Fruit fly (Drosophila melanogaster) whole organism, embryonic: ENCODE results near the gene CG6443.

Experiments used
- CG10366 ChIP-seq: fragments of 200-800 bp; sonication (Bioruptor generic); IDR thresholded peaks from 2 replicates; pipeline ENCODE4 v1.3.6; 2022; ENCODE audit warnings: missing biosample characterization, missing genetic modification characterization
- CG10543 ChIP-seq: fragments of 200-800 bp; sonication (Bioruptor generic); optimal IDR thresholded peaks from 3 replicates; lab custom pipeline; 2017; ENCODE audit warnings: missing biosample characterization, mild to moderate bottlenecking, missing genetic modification characterization, moderate library complexity
- CG11696 ChIP-seq: fragments of 200-800 bp; sonication (Bioruptor generic); IDR thresholded peaks from 2 replicates; pipeline ENCODE4 v1.3.6; 2022; ENCODE audit warnings: missing biosample characterization, missing genetic modification characterization
- CG1233 ChIP-seq: fragments of 200-800 bp; sonication (Bioruptor generic); optimal IDR thresholded peaks from 4 replicates; lab custom pipeline; 2018; ENCODE audit warnings: missing biosample characterization, mild to moderate bottlenecking, missing genetic modification characterization
- CG12769 ChIP-seq: fragments of 200-800 bp; sonication (Bioruptor generic); optimal IDR thresholded peaks from 2 replicates; lab custom pipeline; 2019; ENCODE audit warnings: missing biosample characterization, mild to moderate bottlenecking, missing genetic modification characterization, moderate library complexity
- CG2129 ChIP-seq: fragments of 200-800 bp; sonication (Bioruptor generic); IDR thresholded peaks from 2 replicates; pipeline ENCODE4 v1.3.6; 2022; ENCODE audit warnings: missing biosample characterization, missing genetic modification characterization; ENCODE audit not compliant: partially characterized antibody
- CG34376 ChIP-seq: fragments of 200-800 bp; sonication (Bioruptor generic); optimal IDR thresholded peaks from 2 replicates; lab custom pipeline; 2018; ENCODE audit warnings: missing biosample characterization, mild to moderate bottlenecking, missing genetic modification characterization
- CG4617 ChIP-seq: fragments of 200-800 bp; sonication (Bioruptor generic); optimal IDR thresholded peaks from 3 replicates; lab custom pipeline; 2016; ENCODE audit warnings: missing biosample characterization, missing genetic modification characterization, borderline replicate concordance
- CG4707 ChIP-seq: fragments of 200-800 bp; sonication (Bioruptor generic); optimal IDR thresholded peaks from 2 replicates; lab custom pipeline; 2018; ENCODE audit warnings: missing biosample characterization, mild to moderate bottlenecking, missing genetic modification characterization, moderate library complexity
- CG4854 ChIP-seq: fragments of 200-800 bp; sonication (Bioruptor generic); optimal IDR thresholded peaks from 2 replicates; lab custom pipeline; 2016; ENCODE audit warnings: missing biosample characterization, missing genetic modification characterization, inconsistent platforms
- CG6813 ChIP-seq: fragments of 200-800 bp; sonication (Bioruptor generic); optimal IDR thresholded peaks from 2 replicates; lab custom pipeline; 2017; ENCODE audit warnings: missing biosample characterization, missing genetic modification characterization, mild to moderate bottlenecking, moderate library complexity, missing genetic modification reagents
- CG9817 ChIP-seq: fragments of 200-800 bp; sonication (Bioruptor generic); optimal IDR thresholded peaks from 2 replicates; lab custom pipeline; 2018; ENCODE audit warnings: missing biosample characterization, mild to moderate bottlenecking, missing genetic modification characterization, moderate library complexity
- Camta ChIP-seq: fragments of 200-800 bp; sonication (Bioruptor generic); optimal IDR thresholded peaks from 2 replicates; lab custom pipeline; 2016; ENCODE audit warnings: missing biosample characterization, missing genetic modification characterization
- Fer1 ChIP-seq: fragments of 200-800 bp; sonication (Bioruptor generic); optimal IDR thresholded peaks from 2 replicates; lab custom pipeline; 2017; ENCODE audit warnings: missing biosample characterization, mild to moderate bottlenecking, missing genetic modification characterization
- H2.0 ChIP-seq: fragments of 200-800 bp; sonication (Bioruptor generic); IDR thresholded peaks from 2 replicates; pipeline ENCODE4 v1.3.6; 2022; ENCODE audit warnings: missing biosample characterization, missing genetic modification characterization
- Lim3 ChIP-seq: fragments of 200-800 bp; sonication (Bioruptor generic); IDR thresholded peaks from 2 replicates; pipeline ENCODE4 v1.3.6; 2022; ENCODE audit warnings: missing biosample characterization, missing genetic modification characterization
- Med ChIP-seq: fragments of 200-800 bp; sonication (Bioruptor generic); peaks from one replicate; lab custom pipeline; 2016; ENCODE audit warnings: missing biosample characterization, missing genetic modification characterization, mild to moderate bottlenecking, inconsistent platforms, moderate library complexity
- Pdp1 ChIP-seq, 2 experiments: fragments of 200-800 bp; sonication (Bioruptor generic); optimal IDR thresholded peaks; 3 replicates each; lab custom pipeline; 2016; ENCODE audit warnings: missing biosample characterization in 2 of 2, missing genetic modification characterization in 2 of 2, mild to moderate bottlenecking in 1 of 2, moderate library complexity in 1 of 2
- ase ChIP-seq: fragments of 200-800 bp; sonication (Bioruptor generic); IDR thresholded peaks from 3 replicates; pipeline ENCODE4 v1.3.6; 2022; ENCODE audit warnings: missing biosample characterization, missing genetic modification characterization
- ash1 ChIP-seq: fragments of 200-800 bp; sonication (Bioruptor generic); optimal IDR thresholded peaks from 2 replicates; lab custom pipeline; 2018; ENCODE audit warnings: missing biosample characterization, mild to moderate bottlenecking, missing genetic modification characterization
- caup ChIP-seq: fragments of 200-800 bp; sonication (Bioruptor generic); optimal IDR thresholded peaks from 3 replicates; lab custom pipeline; 2017; ENCODE audit warnings: missing biosample characterization, mild to moderate bottlenecking, missing genetic modification characterization, moderate library complexity; ENCODE audit not compliant: severe bottlenecking
- chif ChIP-seq, 2 experiments: fragments of 200-800 bp; sonication (Bioruptor generic); optimal IDR thresholded peaks; 3 replicates each; lab custom pipeline; 2016; ENCODE audit warnings: missing biosample characterization in 2 of 2, missing genetic modification characterization in 2 of 2
- chinmo ChIP-seq: fragments of 200-800 bp; sonication (Bioruptor generic); IDR thresholded peaks from 4 replicates; pipeline ENCODE4 v1.3.6; 2022; ENCODE audit warnings: missing biosample characterization, missing genetic modification characterization; ENCODE audit not compliant: partially characterized antibody
- jing ChIP-seq: fragments of 200-800 bp; sonication (Bioruptor generic); optimal IDR thresholded peaks from 2 replicates; lab custom pipeline; 2018; ENCODE audit warnings: missing biosample characterization, mild to moderate bottlenecking, missing genetic modification characterization
- mirr ChIP-seq: fragments of 200-800 bp; sonication (Bioruptor generic); optimal IDR thresholded peaks from 3 replicates; lab custom pipeline; 2018; ENCODE audit warnings: missing biosample characterization, mild to moderate bottlenecking, missing genetic modification characterization
- oc ChIP-seq: fragments of 200-800 bp; sonication (Bioruptor generic); optimal IDR thresholded peaks from 2 replicates; lab custom pipeline; 2018; ENCODE audit warnings: missing biosample characterization, mild to moderate bottlenecking, missing genetic modification characterization, moderate library complexity
- pan ChIP-seq, 4 experiments: fragments of >200 bp in 3 of 4; fragments of 200-800 bp in 1 of 4; sonication (Bioruptor generic) in 1 of 4; optimal IDR thresholded peaks in 3 of 4; IDR thresholded peaks in 1 of 4; 2 replicates each; pipeline versions ENCODE4 v1.3.6 to Lab custom; 2017 to 2022; ENCODE audit warnings: missing biosample characterization in 2 of 4, missing genetic modification characterization in 2 of 4, mixed read lengths in 1 of 4
- pfk ChIP-seq: fragments of 200-800 bp; sonication (Bioruptor generic); optimal IDR thresholded peaks from 2 replicates; lab custom pipeline; 2018; ENCODE audit warnings: missing biosample characterization, mild to moderate bottlenecking, missing genetic modification characterization, moderate library complexity
- pnt ChIP-seq: fragments of 200-800 bp; sonication (Bioruptor generic); optimal IDR thresholded peaks from 3 replicates; lab custom pipeline; 2016; ENCODE audit warnings: missing biosample characterization, missing genetic modification characterization
- row ChIP-seq: fragments of 200-800 bp; sonication (Bioruptor generic); IDR thresholded peaks from 3 replicates; pipeline ENCODE4 v1.3.6; 2022; ENCODE audit warnings: missing biosample characterization, missing genetic modification characterization
- sd ChIP-seq: fragments of 200-800 bp; sonication (Bioruptor generic); optimal IDR thresholded peaks from 3 replicates; lab custom pipeline; 2018; ENCODE audit warnings: missing biosample characterization, mild to moderate bottlenecking, missing genetic modification characterization, moderate library complexity
- sens ChIP-seq: fragments of 200-800 bp; sonication (Bioruptor generic); peaks from one replicate; lab custom pipeline; 2016; ENCODE audit warnings: missing biosample characterization, missing genetic modification characterization
- tap ChIP-seq: fragments of 200-800 bp; optimal IDR thresholded peaks from 3 replicates; lab custom pipeline; 2019; ENCODE audit warnings: missing biosample characterization, mild to moderate bottlenecking, missing genetic modification characterization, moderate library complexity
- tgo ChIP-seq: fragments of 200-800 bp; sonication (Bioruptor generic); IDR thresholded peaks from 3 replicates; pipeline ENCODE4 v1.3.6; 2022; ENCODE audit warnings: missing biosample characterization, missing genetic modification characterization
- tna ChIP-seq: fragments of 200-800 bp; sonication (Bioruptor generic); IDR thresholded peaks from 2 replicates; pipeline ENCODE4 v1.3.6; 2022; ENCODE audit warnings: missing biosample characterization, missing genetic modification characterization; ENCODE audit not compliant: partially characterized antibody

Gene CG6443

dm6 chr2L:10749607-10750467 is 21.1 kb downstream of the CG6443 start (continued):
- TF ChIP-seq Lim3 (GFP tag; lab: Robert Waterston, UW) = no peak
- TF ChIP-seq CG11696 (GFP tag; lab: Robert Waterston, UW) = no peak
- no peak for TF ChIP-seq CG10366 (GFP tag; lab: Robert Waterston, UW)
- TF ChIP-seq pfk = no peak
- TF ChIP-seq oc (tag; lab: Kevin White, UChicago) = peak; percentile 74
- no peak for TF ChIP-seq CG34376
- TF ChIP-seq pnt (GFP tag; lab: Kevin White, UChicago) = no peak
- TF ChIP-seq CG6813 (GFP tag; lab: Kevin White, UChicago) = no peak
- TF ChIP-seq CG4707 (GFP tag; lab: Kevin White, UChicago) = no peak
- no peak for TF ChIP-seq CG1233 (GFP tag; lab: Kevin White, UChicago)
- no peak for TF ChIP-seq tap
- TF ChIP-seq CG9817 (tag; lab: Kevin White, UChicago) = no peak
- no peak for TF ChIP-seq tgo (GFP tag; lab: Robert Waterston, UW)
- TF ChIP-seq ash1 (GFP tag; lab: Kevin White, UChicago) = no peak
- no peak for TF ChIP-seq jing (GFP tag; lab: Kevin White, UChicago)
- no peak for TF ChIP-seq H2.0
- no peak for TF ChIP-seq tna (GFP tag; lab: Robert Waterston, UW)
- peak; percentile 30 for TF ChIP-seq Med (GFP tag; lab: Kevin White, UChicago)

DNA sequence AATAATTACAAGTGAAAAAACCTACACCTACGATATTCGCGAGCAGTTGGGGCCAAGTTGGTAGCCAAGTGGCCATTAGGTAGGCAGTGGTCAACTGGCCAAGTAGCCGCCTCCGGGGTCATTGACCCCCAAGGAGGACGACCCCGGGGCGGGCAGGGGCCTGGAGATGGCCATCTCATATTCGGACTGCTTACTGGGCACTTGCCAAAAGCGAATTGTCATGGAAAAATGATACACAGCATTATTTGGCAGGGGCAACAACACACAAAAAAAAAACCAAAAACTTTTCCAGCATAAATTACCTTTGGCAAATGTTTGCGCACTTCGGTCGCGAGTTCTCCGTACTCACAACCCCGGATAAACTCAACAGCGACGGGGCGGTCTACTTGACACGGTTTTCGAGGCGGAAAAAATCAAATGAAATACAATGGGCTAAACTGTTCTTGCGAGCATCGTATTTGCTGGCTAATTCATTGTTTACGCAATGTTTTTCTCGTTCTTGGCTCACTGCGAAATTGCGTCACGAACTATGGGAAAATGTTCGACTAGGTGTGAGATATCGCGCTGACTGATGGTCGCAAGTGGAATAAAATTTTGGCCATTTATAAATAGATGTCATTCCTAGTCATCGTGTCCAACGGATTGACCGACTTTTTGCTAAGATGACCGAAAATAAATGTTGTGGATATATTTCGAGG is 22.3 kb downstream of the CG6443 start:
- no peak for TF ChIP-seq CG4854 (GFP tag; lab: Kevin White, UChicago)
- peak; percentile 6 for TF ChIP-seq mirr
- peak in 1 of 2 experiments; percentile 13 for TF ChIP-seq chif (GFP tag; optimal IDR thresholded peaks at IDR 0.05; lab: Kevin White, UChicago)
- no peak for TF ChIP-seq CG4617 (GFP tag; lab: Kevin White, UChicago)
- peak; percentile 2 for TF ChIP-seq CG10543 (GFP tag; lab: Kevin White, UChicago)
- peak in 1 of 2 experiments; percentile 92 for TF ChIP-seq Pdp1 (GFP tag; optimal IDR thresholded peaks at IDR 0.05; lab: Kevin White, UChicago)
- TF ChIP-seq ase (GFP tag; lab: Robert Waterston, UW) = no peak
- TF ChIP-seq sens (GFP tag; lab: Kevin White, UChicago) = peak; percentile 45
- TF ChIP-seq row = no peak
- no peak for TF ChIP-seq Camta (GFP tag; lab: Kevin White, UChicago)
- no peak for TF ChIP-seq Fer1 (GFP tag; lab: Kevin White, UChicago)
- TF ChIP-seq CG2129 (GFP tag; lab: Robert Waterston, UW) = no peak
- TF ChIP-seq caup (GFP tag; lab: Kevin White, UChicago) = no peak
- TF ChIP-seq pan (optimal IDR thresholded peaks at IDR 0.05; lab: Kevin White, UChicago) = no peak
- TF ChIP-seq pan (GFP tag; optimal IDR thresholded peaks at IDR 0.05 in 1 of 2, IDR thresholded peaks at IDR 0.05 in 1 of 2) = peak in 1 of 2 experiments; percentile 7
- peak; percentile 11 for TF ChIP-seq sd
- TF ChIP-seq chinmo (GFP tag; lab: Robert Waterston, UW) = 0 out of 4 replicates have a peak, but pooled peaks have one; percentile 33
- TF ChIP-seq CG12769 (tag; lab: Kevin White, UChicago) = peak; percentile 45
- peak; percentile 41 for TF ChIP-seq Med (GFP tag; lab: Kevin White, UChicago)
